Worm (Caenorhabditis elegans) whole organism, L4 larva: ENCODE results near the gene kcnl-1.

Source experiments
- D1046.2 ChIP-seq: fragments of 200-800 bp; sonication (Bioruptor generic); IDR thresholded peaks from 2 replicates; pipeline ENCODE4 v1.3.6; 2022; ENCODE audit warnings: missing genetic modification characterization, missing compliant biosample characterization
- F26F4.8 ChIP-seq: fragments of 200-800 bp; sonication (Bioruptor generic); conservative IDR thresholded peaks from 2 replicates; pipeline ENCODE4 v1.3.6; 2022; ENCODE audit warnings: missing genetic modification characterization, missing compliant biosample characterization
- F44E2.7 ChIP-seq: fragments of 200-800 bp; sonication (Bioruptor generic); IDR thresholded peaks from 2 replicates; pipeline ENCODE4 v2.1.2; 2022; ENCODE audit warnings: missing genetic modification characterization, missing compliant biosample characterization
- F49E8.2 ChIP-seq: sonication (generic microtip); optimal IDR thresholded peaks from 2 replicates; lab custom pipeline; 2016; ENCODE audit warnings: missing compliant biosample characterization, mild to moderate bottlenecking, missing genetic modification characterization, borderline replicate concordance
- R02D3.7 ChIP-seq: fragments of 150-350 bp; sonication (generic microtip); optimal IDR thresholded peaks from 3 replicates; lab custom pipeline; 2014; ENCODE audit warnings: missing biosample characterization, missing genetic modification characterization
- Y105C5A.15 ChIP-seq: fragments of 200-800 bp; sonication (Bioruptor generic); IDR thresholded peaks from 2 replicates; pipeline ENCODE4 v1.3.6; 2022; ENCODE audit warnings: missing genetic modification characterization, missing compliant biosample characterization
- ZK546.5 ChIP-seq, 2 experiments: sonication (generic microtip); optimal IDR thresholded peaks; 2 replicates each; lab custom pipeline; 2017; ENCODE audit warnings: missing biosample characterization in 2 of 2, missing genetic modification characterization in 2 of 2
- ama-1 ChIP-seq: fragments of 150-350 bp; optimal IDR thresholded peaks from 2 replicates; lab custom pipeline; 2014; ENCODE audit warnings: inconsistent platforms, mixed read lengths
- ceh-32 ChIP-seq: sonication (generic microtip); optimal IDR thresholded peaks from 2 replicates; lab custom pipeline; 2016; ENCODE audit warnings: mild to moderate bottlenecking, missing genetic modification characterization, missing compliant biosample characterization; ENCODE audit not compliant: poor library complexity
- ceh-44 ChIP-seq: fragments of 200-800 bp; sonication (Bioruptor generic); IDR thresholded peaks from 2 replicates; pipeline ENCODE4 v1.3.6; 2022; ENCODE audit warnings: missing genetic modification reagents, missing genetic modification characterization, missing compliant biosample characterization
- ceh-62 ChIP-seq: sonication (generic microtip); optimal IDR thresholded peaks from 2 replicates; lab custom pipeline; 2017; ENCODE audit warnings: missing biosample characterization, missing genetic modification characterization
- ces-1 ChIP-seq: fragments of 150-350 bp; sonication (generic microtip); optimal IDR thresholded peaks from 4 replicates; lab custom pipeline; 2014; ENCODE audit warnings: missing biosample characterization, missing genetic modification reagents, missing genetic modification characterization
- daf-16 ChIP-seq, 3 experiments: sonication (generic microtip); optimal IDR thresholded peaks; 2 replicates each; lab custom pipeline; 2016 to 2017; ENCODE audit warnings: missing genetic modification characterization in 3 of 3, missing genetic modification reagents in 3 of 3, mild to moderate bottlenecking in 2 of 3, missing compliant biosample characterization in 2 of 3, missing biosample characterization in 1 of 3, moderate library complexity in 1 of 3
- daf-8 ChIP-seq: fragments of 200-800 bp; sonication (Bioruptor generic); IDR thresholded peaks from 2 replicates; pipeline ENCODE4 v1.3.6; 2022; ENCODE audit warnings: missing genetic modification characterization, missing compliant biosample characterization
- dmd-8 ChIP-seq: fragments of 200-800 bp; sonication (Bioruptor generic); IDR thresholded peaks from 2 replicates; pipeline ENCODE4 v1.3.6; 2022; ENCODE audit warnings: missing genetic modification characterization, missing compliant biosample characterization
- egl-43 ChIP-seq: fragments of 200-800 bp; sonication (Bioruptor generic); IDR thresholded peaks from 2 replicates; pipeline ENCODE4 v1.3.6; 2022; ENCODE audit warnings: missing genetic modification reagents, missing genetic modification characterization, missing compliant biosample characterization
- fkh-10 ChIP-seq: fragments of 150-350 bp; optimal IDR thresholded peaks from 2 replicates; lab custom pipeline; 2014; ENCODE audit warnings: missing biosample characterization, missing genetic modification reagents, missing genetic modification characterization
- hlh-30 ChIP-seq: sonication (generic microtip); optimal IDR thresholded peaks from 2 replicates; lab custom pipeline; 2017; ENCODE audit warnings: antibody characterized with exemption, mild to moderate bottlenecking, missing genetic modification characterization, missing compliant biosample characterization; ENCODE audit not compliant: insufficient read depth
- hmg-1.1 ChIP-seq: fragments of 200-800 bp; sonication (Bioruptor generic); IDR thresholded peaks from 2 replicates; pipeline ENCODE4 v1.3.6; 2022; ENCODE audit warnings: missing genetic modification reagents, missing genetic modification characterization, missing compliant biosample characterization
- jun-1 ChIP-seq: fragments of 150-350 bp; optimal IDR thresholded peaks from 2 replicates; lab custom pipeline; 2014; ENCODE audit warnings: missing biosample characterization, missing genetic modification reagents, missing genetic modification characterization
- lin-1 ChIP-seq: fragments of 200-800 bp; sonication (Bioruptor generic); IDR thresholded peaks from 2 replicates; pipeline ENCODE4 v1.3.6; 2022; ENCODE audit warnings: missing genetic modification reagents, missing genetic modification characterization, missing compliant biosample characterization
- lin-13 ChIP-seq: fragments of 150-350 bp; optimal IDR thresholded peaks from 2 replicates; lab custom pipeline; 2014; ENCODE audit warnings: missing biosample characterization, missing genetic modification reagents, missing genetic modification characterization
- lin-15B ChIP-seq: fragments of 150-350 bp; sonication (generic microtip); optimal IDR thresholded peaks from 3 replicates; lab custom pipeline; 2014; ENCODE audit warnings: missing biosample characterization, missing genetic modification characterization
- lin-29 ChIP-seq: fragments of 200-800 bp; sonication (Bioruptor generic); IDR thresholded peaks from 2 replicates; pipeline ENCODE4 v1.3.6; 2022; ENCODE audit warnings: missing genetic modification reagents, missing genetic modification characterization, missing compliant biosample characterization
- lin-39 ChIP-seq: fragments of 150-350 bp; optimal IDR thresholded peaks from 2 replicates; lab custom pipeline; 2014; ENCODE audit warnings: missing biosample characterization, missing genetic modification reagents, missing genetic modification characterization
- lir-3 ChIP-seq: sonication (generic microtip); optimal IDR thresholded peaks from 2 replicates; lab custom pipeline; 2016; ENCODE audit warnings: mild to moderate bottlenecking, missing genetic modification characterization, missing compliant biosample characterization
- mdl-1 ChIP-seq, 2 experiments: fragments of 150-350 bp in 1 of 2; sonication (generic microtip) in 1 of 2; optimal IDR thresholded peaks; 2 replicates each; lab custom pipeline; 2014 to 2017; ENCODE audit warnings: missing biosample characterization in 2 of 2, missing genetic modification characterization in 2 of 2
- mep-1 ChIP-seq: fragments of 150-350 bp; sonication (generic microtip); optimal IDR thresholded peaks from 3 replicates; lab custom pipeline; 2014; ENCODE audit warnings: missing biosample characterization, missing genetic modification characterization
- nhr-10 ChIP-seq: fragments of 150-350 bp; optimal IDR thresholded peaks from 2 replicates; lab custom pipeline; 2014; ENCODE audit warnings: missing biosample characterization, missing genetic modification characterization
- nhr-28 ChIP-seq: fragments of 150-350 bp; optimal IDR thresholded peaks from 2 replicates; lab custom pipeline; 2014; ENCODE audit warnings: missing biosample characterization, missing genetic modification characterization
- nhr-41 ChIP-seq: fragments of 200-800 bp; sonication (Bioruptor generic); IDR thresholded peaks from 2 replicates; pipeline ENCODE4 v1.3.6; 2022; ENCODE audit warnings: missing genetic modification reagents, missing genetic modification characterization, missing compliant biosample characterization
- nhr-48 ChIP-seq: sonication (generic microtip); optimal IDR thresholded peaks from 2 replicates; lab custom pipeline; 2016; ENCODE audit warnings: mild to moderate bottlenecking, missing genetic modification characterization, missing compliant biosample characterization
- nhr-76 ChIP-seq: fragments of 150-350 bp; optimal IDR thresholded peaks from 2 replicates; lab custom pipeline; 2014; ENCODE audit warnings: missing biosample characterization, missing genetic modification characterization
- saeg-2 ChIP-seq: fragments of 200-800 bp; sonication (Bioruptor generic); IDR thresholded peaks from 2 replicates; pipeline ENCODE4 v1.3.6; 2022; ENCODE audit warnings: missing genetic modification reagents, missing genetic modification characterization, missing compliant biosample characterization
- set-16 ChIP-seq: fragments of 200-800 bp; sonication (Bioruptor generic); IDR thresholded peaks from 2 replicates; pipeline ENCODE4 v1.3.6; 2022; ENCODE audit warnings: missing genetic modification reagents, missing genetic modification characterization, missing compliant biosample characterization
- skn-1 ChIP-seq: fragments of 150-350 bp; optimal IDR thresholded peaks from 2 replicates; lab custom pipeline; 2014; ENCODE audit warnings: missing biosample characterization, missing genetic modification characterization
- snpc-4 ChIP-seq: fragments of 150-350 bp; optimal IDR thresholded peaks from 2 replicates; lab custom pipeline; 2014; ENCODE audit warnings: missing biosample characterization, missing genetic modification characterization
- tag-97 ChIP-seq: fragments of 200-800 bp; sonication (Bioruptor generic); IDR thresholded peaks from 2 replicates; pipeline ENCODE4 v1.3.6; 2022; ENCODE audit warnings: missing genetic modification characterization, missing compliant biosample characterization
- unc-130 ChIP-seq: sonication (generic microtip); optimal IDR thresholded peaks from 2 replicates; lab custom pipeline; 2016; ENCODE audit warnings: missing genetic modification reagents, missing genetic modification characterization, missing compliant biosample characterization
- unc-62 ChIP-seq, 3 experiments: fragments of 150-350 bp in 1 of 3; sonication (generic microtip); optimal IDR thresholded peaks in 2 of 3; peaks in 1 of 3; 1 replicate in 1 of 3; 2 replicates in 2 of 3; lab custom pipeline; 2014 to 2017; ENCODE audit warnings: missing biosample characterization in 3 of 3, missing genetic modification characterization in 3 of 3, missing genetic modification reagents in 3 of 3, missing genotype in 1 of 3
- vab-7 ChIP-seq: fragments of 200-800 bp; sonication (Bioruptor generic); IDR thresholded peaks from 2 replicates; pipeline ENCODE4 v1.3.6; 2022; ENCODE audit warnings: missing genetic modification reagents, missing genetic modification characterization, missing compliant biosample characterization
- zip-11 ChIP-seq: fragments of 200-800 bp; sonication (Bioruptor generic); IDR thresholded peaks from 2 replicates; pipeline ENCODE4 v1.3.6; 2022; ENCODE audit warnings: missing genetic modification characterization, missing compliant biosample characterization
- zip-2 ChIP-seq: fragments of 150-350 bp; optimal IDR thresholded peaks from 2 replicates; lab custom pipeline; 2014; ENCODE audit warnings: missing biosample characterization, missing genetic modification characterization

The kcnl-1 gene

DNA sequence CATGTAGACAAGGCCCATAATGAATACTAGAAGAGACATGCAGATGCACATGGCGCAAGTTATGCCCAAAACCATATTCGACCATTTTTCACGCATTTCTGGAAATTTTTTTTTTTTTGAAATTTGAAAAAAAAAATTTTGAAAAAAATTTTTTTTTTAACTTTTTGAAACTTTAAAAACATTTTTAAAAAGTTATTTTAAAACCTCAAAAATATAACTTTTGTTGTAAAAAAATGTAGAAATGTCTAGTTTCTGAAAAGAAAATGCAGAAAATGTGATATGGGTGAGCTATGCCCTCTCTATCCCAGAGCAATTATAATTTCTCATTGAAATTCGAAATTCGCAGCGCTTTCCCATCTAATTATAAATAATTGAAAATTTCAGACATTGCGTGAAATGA, 15.5 kb upstream of the kcnl-1 start, which contains the start of gene Y43F8B.20:
Y43F8B.20 (minus strand) TSS at position 101 of the 400 bp plus-strand sequence.
- TF ChIP-seq nhr-41 (GFP tag; lab: Robert Waterston, UW) (no peak), ceh-32 (tag; lab: Kevin White, UChicago) (no peak), F49E8.2 (tag; lab: Kevin White, UChicago) (no peak), unc-62 (GFP tag; optimal IDR thresholded peaks at IDR 0.05 in 1 of 2; lab: Kevin White, UChicago) (no peak), unc-62 (tag; optimal IDR thresholded peaks at IDR 0.05; lab: Kevin White, UChicago) (no peak), nhr-76 (tag; lab: Kevin White, UChicago) (no peak), daf-8 (no peak), snpc-4 (tag; lab: Kevin White, UChicago) (no peak), set-16 (GFP tag; lab: Robert Waterston, UW) (no peak), unc-130 (GFP tag; lab: Kevin White, UChicago) (no peak), ama-1 (lab: Kevin White, UChicago) (no peak), lin-39 (tag; lab: Kevin White, UChicago) (no peak), lin-13 (GFP tag; lab: Kevin White, UChicago) (no peak), lin-1 (GFP tag; lab: Robert Waterston, UW) (no peak), zip-2 (tag; lab: Kevin White, UChicago) (no peak), nhr-10 (tag; lab: Kevin White, UChicago) (no peak), lin-15B (tag; lab: Kevin White, UChicago) (no peak), R02D3.7 (no peak), fkh-10 (GFP tag; lab: Kevin White, UChicago) (no peak), tag-97 (GFP tag; lab: Robert Waterston, UW) (no peak), daf-16 (GFP tag; optimal IDR thresholded peaks at IDR 0.05; lab: Kevin White, UChicago) (no peak), daf-16 (tag; optimal IDR thresholded peaks at IDR 0.05; lab: Kevin White, UChicago) (no peak)

DNA sequence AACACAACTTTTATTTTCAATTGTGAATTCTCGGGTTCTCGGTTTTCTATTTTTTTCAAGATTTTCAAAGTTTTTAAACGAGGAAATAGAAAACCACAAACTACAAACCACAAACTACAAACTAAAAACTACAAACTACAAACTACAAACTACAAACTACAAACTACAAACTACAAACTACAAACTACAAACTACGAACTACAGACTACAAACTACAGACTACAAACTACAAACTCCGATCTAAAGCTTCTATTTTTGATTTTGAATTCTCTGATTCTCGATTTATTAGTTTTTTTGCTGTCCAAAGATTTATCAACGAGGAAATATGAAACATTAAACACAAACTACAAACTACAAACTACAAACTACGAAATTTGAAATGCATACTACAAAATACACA, 14.9 kb upstream of the kcnl-1 start:
- TF ChIP-seq lin-13 (GFP tag; lab: Kevin White, UChicago) (peak; percentile 45), lin-39 (tag; lab: Kevin White, UChicago) (no peak), D1046.2 (no peak), mdl-1 (tag; optimal IDR thresholded peaks at IDR 0.05; lab: Kevin White, UChicago) (no peak), unc-130 (GFP tag; lab: Kevin White, UChicago) (no peak), hmg-1.1 (GFP tag; lab: Robert Waterston, UW) (no peak), hlh-30 (tag; lab: Kevin White, UChicago) (no peak), nhr-28 (tag; lab: Kevin White, UChicago) (peak; percentile 88), mep-1 (tag; lab: Kevin White, UChicago) (peak; percentile 5), ceh-44 (no peak), Y105C5A.15 (GFP tag; lab: Robert Waterston, UW) (no peak), nhr-10 (tag; lab: Kevin White, UChicago) (no peak)

DNA sequence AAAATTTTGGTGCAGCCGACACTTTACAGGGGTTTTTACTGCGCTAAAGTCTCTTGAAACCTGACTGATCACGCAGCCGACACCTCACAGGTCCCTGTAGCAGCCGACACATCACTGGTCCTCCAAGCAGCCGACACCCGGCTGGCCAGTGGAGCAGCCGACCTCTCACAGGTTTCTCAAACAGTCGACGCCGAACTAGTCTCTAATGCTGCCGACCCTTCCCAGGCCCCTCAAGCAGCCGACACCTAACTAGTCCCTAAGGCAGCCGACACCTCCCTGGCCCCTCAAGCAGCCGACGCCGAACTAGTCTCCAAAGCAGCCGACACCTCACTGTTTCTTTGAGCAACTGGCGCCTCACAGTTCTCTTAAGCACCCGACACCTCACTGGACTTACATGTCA, 9.8 kb upstream of the kcnl-1 start:
- TF ChIP-seq fkh-10 (GFP tag; lab: Kevin White, UChicago) (no peak), F26F4.8 (GFP tag; lab: Robert Waterston, UW) (0 out of 2 replicates have a peak, but pooled peaks have one; percentile 35), egl-43 (0 out of 2 replicates have a peak, but pooled peaks have one; percentile 8), set-16 (GFP tag; lab: Robert Waterston, UW) (peak; percentile 88)

DNA sequence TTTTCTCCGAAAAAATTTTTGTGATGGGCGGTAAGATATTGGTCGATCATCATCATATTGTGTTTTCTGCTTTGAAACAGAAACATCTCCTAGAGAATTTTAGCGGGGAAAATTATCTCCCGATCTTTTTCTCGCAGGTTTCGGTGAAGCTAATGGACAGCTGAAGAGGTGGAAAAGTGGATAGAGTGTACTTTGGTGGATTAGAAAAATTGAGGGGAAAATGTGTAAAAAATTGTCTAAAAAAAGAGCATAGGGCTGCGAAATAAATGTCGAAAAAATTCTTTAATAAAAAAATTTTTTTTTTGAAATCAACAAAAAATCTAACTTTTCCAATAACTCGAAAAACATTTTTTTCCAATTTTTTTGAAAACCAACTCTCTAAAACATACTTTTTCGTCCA, 9.3 kb upstream of the kcnl-1 start, which contains the start of gene oac-1:
oac-1 (minus strand) TSS at position 101 of the 400 bp plus-strand sequence.
- TF ChIP-seq ces-1 (GFP tag; lab: Kevin White, UChicago), result no peak
- no peak for TF ChIP-seq saeg-2
- no peak for TF ChIP-seq vab-7 (GFP tag; lab: Robert Waterston, UW)
- no peak for TF ChIP-seq lin-29 (GFP tag; lab: Robert Waterston, UW)
- TF ChIP-seq ceh-32 (tag; lab: Kevin White, UChicago), result no peak
- no peak for TF ChIP-seq ceh-62 (tag; lab: Kevin White, UChicago)
- TF ChIP-seq zip-11 (GFP tag; lab: Robert Waterston, UW), result no peak
- no peak for TF ChIP-seq skn-1 (tag; lab: Kevin White, UChicago)
- no peak for TF ChIP-seq dmd-8
- no peak for TF ChIP-seq ZK546.5 (tag; optimal IDR thresholded peaks at IDR 0.05; lab: Kevin White, UChicago)
- no peak for TF ChIP-seq lir-3 (tag; lab: Kevin White, UChicago)
- no peak for TF ChIP-seq F44E2.7 (GFP tag; lab: Robert Waterston, UW)
- no peak for TF ChIP-seq jun-1 (tag; lab: Kevin White, UChicago)
- TF ChIP-seq nhr-48, result no peak
